Fruit fly (Drosophila melanogaster): ENCODE data around the gene CG15728.

- TF ChIP-seq CG5204 (GFP tag; optimal IDR thresholded peaks at IDR 0.05) (no peak), CG12768 (GFP tag; optimal IDR thresholded peaks at IDR 0.05) (no peak), cic (GFP tag; optimal IDR thresholded peaks at IDR 0.05) (no peak), kay (GFP tag; ENCODE audit: borderline replicate concordance) (peak; percentile 44), CG1620 (GFP tag; optimal IDR thresholded peaks at IDR 0.05) (no peak)
Measured at dm6 chrX:12645361-12645760, 21.3 kb downstream of the CG15728 start.

All from whole organism, adult.